Worm (Caenorhabditis elegans) whole organism, midembryonic: ENCODE results near the gene M110.9.

Source experiments
- cog-1 ChIP-seq: sonication (generic microtip); optimal IDR thresholded peaks from 2 replicates; lab custom pipeline; 2016; ENCODE audit warnings: missing genetic modification characterization, missing compliant biosample characterization
- flt-1 ChIP-seq: fragments of 200-800 bp; sonication (Bioruptor generic); IDR thresholded peaks from 2 replicates; pipeline ENCODE4 v1.3.6; 2022; ENCODE audit warnings: missing genetic modification characterization, missing compliant biosample characterization
- klf-2 ChIP-seq: fragments of 200-800 bp; sonication (Bioruptor generic); conservative IDR thresholded peaks from 2 replicates; pipeline ENCODE4 v1.3.6; 2022; ENCODE audit warnings: missing genetic modification reagents, missing genetic modification characterization, missing compliant biosample characterization
- med-1 ChIP-seq: sonication (generic microtip); optimal IDR thresholded peaks from 2 replicates; lab custom pipeline; 2017; ENCODE audit warnings: missing genetic modification characterization, mild to moderate bottlenecking, missing compliant biosample characterization, antibody characterized with exemption, missing genetic modification reagents; ENCODE audit not compliant: insufficient read depth
- ref-1 ChIP-seq: fragments of 200-800 bp; sonication (Bioruptor generic); conservative IDR thresholded peaks from 2 replicates; pipeline ENCODE4 v1.3.6; 2022; ENCODE audit warnings: missing genetic modification reagents, missing genetic modification characterization, missing compliant biosample characterization
- tab-1 ChIP-seq: fragments of 200-800 bp; sonication (Bioruptor generic); IDR thresholded peaks from 2 replicates; pipeline ENCODE4 v1.3.6; 2022; ENCODE audit warnings: missing genetic modification characterization, missing compliant biosample characterization
- ztf-23 ChIP-seq: fragments of 200-800 bp; sonication (Bioruptor generic); IDR thresholded peaks from 2 replicates; pipeline ENCODE4 v1.3.6; 2022; ENCODE audit warnings: missing genetic modification reagents, missing genetic modification characterization, missing compliant biosample characterization
- ztf-29 ChIP-seq: fragments of 200-800 bp; sonication (Bioruptor generic); IDR thresholded peaks from 2 replicates; pipeline ENCODE4 v1.3.6; 2022; ENCODE audit warnings: missing genetic modification reagents, missing genetic modification characterization, missing compliant biosample characterization

ce11 chrII:8193922-8194321 is 37.2 kb upstream of the M110.9 start:
- no peak for TF ChIP-seq ztf-29 (GFP tag; lab: Robert Waterston, UW)
- TF ChIP-seq flt-1: no peak
- TF ChIP-seq klf-2 (GFP tag; lab: Robert Waterston, UW): no peak
- no peak for TF ChIP-seq ref-1 (GFP tag; lab: Robert Waterston, UW)
- no peak for TF ChIP-seq ztf-23
- TF ChIP-seq tab-1 (GFP tag; lab: Robert Waterston, UW): no peak
- no peak for TF ChIP-seq cog-1 (tag; lab: Kevin White, UChicago)
- TF ChIP-seq med-1: no peak
